Worm (Caenorhabditis elegans) whole organism, young adult: Measurements from ENCODE around the gene him-3.

Source experiments
- B0019.2 ChIP-seq: fragments of 200-800 bp; sonication (Bioruptor generic); conservative IDR thresholded peaks from 2 replicates; pipeline ENCODE4 v1.3.6; 2022; ENCODE audit warnings: missing genetic modification reagents, missing genetic modification characterization, missing compliant biosample characterization
- B0261.1 ChIP-seq: sonication (generic microtip); optimal IDR thresholded peaks from 2 replicates; lab custom pipeline; 2016; ENCODE audit warnings: mild to moderate bottlenecking, missing genetic modification characterization, moderate library complexity, missing compliant biosample characterization
- B0336.3 ChIP-seq: fragments of 200-800 bp; sonication (Bioruptor generic); IDR thresholded peaks from 2 replicates; pipeline ENCODE4 v1.3.6; 2022; ENCODE audit warnings: missing genetic modification characterization, missing compliant biosample characterization
- D2030.7 ChIP-seq: fragments of 200-800 bp; sonication (Bioruptor generic); IDR thresholded peaks from 2 replicates; pipeline ENCODE4 v1.3.6; 2022; ENCODE audit warnings: missing genetic modification reagents, missing genetic modification characterization, missing compliant biosample characterization
- F33H1.4 ChIP-seq: fragments of 200-800 bp; sonication (Bioruptor generic); IDR thresholded peaks from 2 replicates; pipeline ENCODE4 v1.3.6; 2022; ENCODE audit warnings: missing genetic modification reagents, missing genetic modification characterization, missing compliant biosample characterization
- F37B4.10 ChIP-seq: fragments of 200-800 bp; sonication (Bioruptor generic); IDR thresholded peaks from 2 replicates; pipeline ENCODE4 v1.3.6; 2022; ENCODE audit warnings: missing genetic modification characterization, missing compliant biosample characterization
- F49E8.2 ChIP-seq: sonication (generic microtip); optimal IDR thresholded peaks from 3 replicates; lab custom pipeline; 2017; ENCODE audit warnings: missing genetic modification characterization, mild to moderate bottlenecking, missing compliant biosample characterization, antibody characterized with exemption, moderate library complexity; ENCODE audit not compliant: insufficient read depth
- F52B5.7 ChIP-seq: sonication (generic microtip); optimal IDR thresholded peaks from 2 replicates; lab custom pipeline; 2016; ENCODE audit warnings: mild to moderate bottlenecking, missing genetic modification characterization, missing compliant biosample characterization
- F57C9.4 ChIP-seq: sonication (generic microtip); optimal IDR thresholded peaks from 2 replicates; lab custom pipeline; 2017; ENCODE audit warnings: mild to moderate bottlenecking, missing genetic modification characterization, missing compliant biosample characterization
- K11D2.4 ChIP-seq: fragments of 200-800 bp; sonication (Bioruptor generic); IDR thresholded peaks from 2 replicates; pipeline ENCODE4 v1.3.6; 2022; ENCODE audit warnings: missing genetic modification reagents, missing genetic modification characterization, missing compliant biosample characterization
- K12H6.12 ChIP-seq: fragments of 200-800 bp; sonication (Bioruptor generic); optimal IDR thresholded peaks from 2 replicates; lab custom pipeline; 2018; ENCODE audit warnings: mild to moderate bottlenecking, missing genetic modification characterization, missing compliant biosample characterization
- T07F8.4 ChIP-seq: sonication (generic microtip); optimal IDR thresholded peaks from 2 replicates; lab custom pipeline; 2016; ENCODE audit warnings: mild to moderate bottlenecking, missing genetic modification characterization, moderate library complexity, missing compliant biosample characterization
- Y56A3A.18 ChIP-seq: fragments of 200-800 bp; sonication (Bioruptor generic); IDR thresholded peaks from 2 replicates; pipeline ENCODE4 v1.3.6; 2022; ENCODE audit warnings: missing genetic modification reagents, missing genetic modification characterization, missing compliant biosample characterization
- Y67H2A.10 ChIP-seq: fragments of 200-800 bp; sonication (Bioruptor generic); conservative IDR thresholded peaks from 2 replicates; pipeline ENCODE4 v1.3.6; 2022; ENCODE audit warnings: missing genetic modification reagents, missing genetic modification characterization, missing compliant biosample characterization
- Y79H2A.3 ChIP-seq: fragments of 200-800 bp; sonication (Bioruptor generic); conservative IDR thresholded peaks from 2 replicates; pipeline ENCODE4 v1.3.6; 2022; ENCODE audit warnings: missing genetic modification reagents, missing genetic modification characterization, missing compliant biosample characterization
- Y95B8A.8 ChIP-seq: fragments of 200-800 bp; sonication (Bioruptor generic); IDR thresholded peaks from 2 replicates; pipeline ENCODE4 v1.3.6; 2022; ENCODE audit warnings: missing genetic modification reagents, missing genetic modification characterization, missing compliant biosample characterization
- ZK185.1 ChIP-seq: sonication (generic microtip); optimal IDR thresholded peaks from 2 replicates; lab custom pipeline; 2016; ENCODE audit warnings: mild to moderate bottlenecking, missing genetic modification characterization, missing compliant biosample characterization; ENCODE audit not compliant: poor library complexity, severe bottlenecking
- aptf-3 ChIP-seq: fragments of 200-800 bp; sonication (Bioruptor generic); IDR thresholded peaks from 2 replicates; pipeline ENCODE4 v1.3.6; 2022; ENCODE audit warnings: missing genetic modification characterization, missing compliant biosample characterization
- attf-6 ChIP-seq: fragments of 200-800 bp; sonication (Bioruptor generic); IDR thresholded peaks from 2 replicates; pipeline ENCODE4 v1.3.6; 2022; ENCODE audit warnings: missing genetic modification reagents, missing genetic modification characterization, missing compliant biosample characterization
- cebp-2 ChIP-seq: fragments of 200-800 bp; sonication (Bioruptor generic); IDR thresholded peaks from 2 replicates; pipeline ENCODE4 v1.3.6; 2022; ENCODE audit warnings: missing genetic modification characterization, missing compliant biosample characterization
- ceh-27 ChIP-seq: fragments of 200-800 bp; sonication (Bioruptor generic); optimal IDR thresholded peaks from 2 replicates; lab custom pipeline; 2018; ENCODE audit warnings: mild to moderate bottlenecking, missing genetic modification characterization, moderate library complexity, missing compliant biosample characterization
- ceh-40 ChIP-seq: fragments of 200-800 bp; sonication (Bioruptor generic); IDR thresholded peaks from 2 replicates; pipeline ENCODE4 v1.3.6; 2022; ENCODE audit warnings: missing genetic modification characterization, missing compliant biosample characterization
- ceh-91 ChIP-seq: fragments of 200-800 bp; sonication (Bioruptor generic); IDR thresholded peaks from 2 replicates; pipeline ENCODE4 v1.3.6; 2022; ENCODE audit warnings: missing genetic modification reagents, missing genetic modification characterization, missing compliant biosample characterization
- chd-7 ChIP-seq: sonication (generic microtip); optimal IDR thresholded peaks from 2 replicates; lab custom pipeline; 2016; ENCODE audit warnings: mild to moderate bottlenecking, missing genetic modification characterization, moderate library complexity, missing compliant biosample characterization
- efl-1 ChIP-seq: fragments of 150-350 bp; optimal IDR thresholded peaks from 2 replicates; lab custom pipeline; 2014; ENCODE audit warnings: missing biosample characterization, missing genetic modification reagents, missing genetic modification characterization
- egrh-3 ChIP-seq: fragments of 200-800 bp; sonication (Bioruptor generic); IDR thresholded peaks from 2 replicates; pipeline ENCODE4 v1.3.6; 2022; ENCODE audit warnings: missing genetic modification reagents, missing genetic modification characterization, missing compliant biosample characterization
- ets-4 ChIP-seq: fragments of 200-800 bp; sonication (Bioruptor generic); optimal IDR thresholded peaks from 2 replicates; lab custom pipeline; 2018; ENCODE audit warnings: mild to moderate bottlenecking, missing genetic modification characterization, missing compliant biosample characterization
- hmg-1.2 ChIP-seq: fragments of 200-800 bp; sonication (Bioruptor generic); IDR thresholded peaks from 2 replicates; pipeline ENCODE4 v1.3.6; 2022; ENCODE audit warnings: missing genetic modification reagents, missing genetic modification characterization, missing compliant biosample characterization
- let-607 ChIP-seq, 2 experiments: fragments of 200-800 bp in 1 of 2; sonication (Bioruptor generic) in 1 of 2; sonication (generic microtip) in 1 of 2; optimal IDR thresholded peaks; 2 replicates each; lab custom pipeline; 2016 to 2018; ENCODE audit warnings: mild to moderate bottlenecking in 2 of 2, missing compliant biosample characterization in 2 of 2, missing genetic modification characterization in 2 of 2, moderate library complexity in 2 of 2, missing genotype in 1 of 2
- lin-40 ChIP-seq: sonication (generic microtip); optimal IDR thresholded peaks from 2 replicates; lab custom pipeline; 2016; ENCODE audit warnings: missing genetic modification characterization, mild to moderate bottlenecking, missing compliant biosample characterization, missing genotype, missing genetic modification reagents
- lsl-1 ChIP-seq: fragments of 200-800 bp; sonication (Bioruptor generic); optimal IDR thresholded peaks from 2 replicates; lab custom pipeline; 2018; ENCODE audit warnings: mild to moderate bottlenecking, missing genetic modification characterization, moderate library complexity, missing compliant biosample characterization
- lsy-27 ChIP-seq: sonication (generic microtip); optimal IDR thresholded peaks from 2 replicates; lab custom pipeline; 2017; ENCODE audit warnings: missing genetic modification characterization, mild to moderate bottlenecking, missing compliant biosample characterization, antibody characterized with exemption, missing genotype, borderline replicate concordance; ENCODE audit not compliant: insufficient read depth
- madf-6 ChIP-seq: fragments of 200-800 bp; sonication (Bioruptor generic); IDR thresholded peaks from 2 replicates; pipeline ENCODE4 v1.3.6; 2022; ENCODE audit warnings: missing genetic modification reagents, missing genetic modification characterization, missing compliant biosample characterization
- mcd-1 ChIP-seq: fragments of 200-800 bp; sonication (Bioruptor generic); IDR thresholded peaks from 2 replicates; pipeline ENCODE4 v1.3.6; 2022; ENCODE audit warnings: missing genetic modification reagents, missing genetic modification characterization, missing compliant biosample characterization
- nfya-1 ChIP-seq: sonication (generic microtip); optimal IDR thresholded peaks from 2 replicates; lab custom pipeline; 2017; ENCODE audit warnings: antibody characterized with exemption, missing compliant biosample characterization, missing genetic modification characterization, borderline replicate concordance; ENCODE audit not compliant: insufficient read depth
- nfyb-1 ChIP-seq: fragments of 200-800 bp; sonication (Bioruptor generic); IDR thresholded peaks from 2 replicates; pipeline ENCODE4 v1.3.6; 2022; ENCODE audit warnings: missing genetic modification reagents, missing genetic modification characterization, missing compliant biosample characterization
- nhr-179 ChIP-seq: sonication (generic microtip); optimal IDR thresholded peaks from 2 replicates; lab custom pipeline; 2016; ENCODE audit warnings: mild to moderate bottlenecking, missing genetic modification characterization, missing compliant biosample characterization
- nhr-90 ChIP-seq: sonication (generic microtip); optimal IDR thresholded peaks from 2 replicates; lab custom pipeline; 2016; ENCODE audit warnings: missing genotype, mild to moderate bottlenecking, missing genetic modification characterization, missing compliant biosample characterization
- sea-2 ChIP-seq: fragments of 200-800 bp; sonication (Bioruptor generic); IDR thresholded peaks from 2 replicates; pipeline ENCODE4 v1.3.6; 2022; ENCODE audit warnings: missing genetic modification characterization, missing compliant biosample characterization
- sptf-2 ChIP-seq: fragments of 200-800 bp; sonication (Bioruptor generic); optimal IDR thresholded peaks from 2 replicates; lab custom pipeline; 2018; ENCODE audit warnings: mild to moderate bottlenecking, missing genetic modification characterization, missing compliant biosample characterization
- tbp1 ChIP-seq: fragments of 200-800 bp; sonication (Bioruptor generic); optimal IDR thresholded peaks from 2 replicates; lab custom pipeline; 2018; ENCODE audit warnings: mild to moderate bottlenecking, missing genetic modification characterization, missing compliant biosample characterization
- unc-62 ChIP-seq: fragments of 150-350 bp; optimal IDR thresholded peaks from 2 replicates; lab custom pipeline; 2014; ENCODE audit warnings: missing biosample characterization, missing genetic modification reagents, missing genetic modification characterization
- zim-3 ChIP-seq: sonication (generic microtip); optimal IDR thresholded peaks from 2 replicates; lab custom pipeline; 2017; ENCODE audit warnings: mild to moderate bottlenecking, missing genetic modification characterization, moderate library complexity, missing compliant biosample characterization
- ztf-6 ChIP-seq: fragments of 200-800 bp; sonication (Bioruptor generic); IDR thresholded peaks from 2 replicates; pipeline ENCODE4 v1.3.6; 2022; ENCODE audit warnings: missing genetic modification reagents, missing genetic modification characterization, missing compliant biosample characterization

him-3 gene

DNA sequence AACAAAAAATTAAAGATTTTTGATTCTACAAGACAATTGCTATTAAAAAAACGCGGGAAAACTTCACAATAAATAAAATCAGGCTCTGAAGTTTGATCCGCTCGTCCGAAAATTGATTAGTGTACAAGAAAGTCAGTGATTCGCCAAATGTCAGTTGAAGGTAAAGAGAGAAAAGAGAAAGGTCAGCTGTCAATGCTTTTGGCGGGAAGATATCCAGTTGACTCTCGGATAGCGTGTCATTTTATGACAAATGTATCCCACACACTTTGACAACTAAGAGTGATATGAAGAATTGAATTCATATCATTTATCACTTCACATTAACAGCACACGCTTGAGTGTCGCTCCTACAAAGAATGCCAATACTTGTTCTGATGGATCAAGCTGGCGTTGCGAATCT lies 30.5 kb upstream of the him-3 start:
- TF ChIP-seq T07F8.4 (no peak), mcd-1 (GFP tag; lab: Robert Waterston, UW) (no peak), K11D2.4 (GFP tag; lab: Robert Waterston, UW) (no peak), ets-4 (GFP tag; lab: Kevin White, UChicago) (no peak), egrh-3 (no peak), B0019.2 (GFP tag; lab: Robert Waterston, UW) (no peak), lsl-1 (no peak), D2030.7 (no peak), madf-6 (GFP tag; lab: Robert Waterston, UW) (no peak), nfyb-1 (GFP tag; lab: Robert Waterston, UW) (no peak)

DNA sequence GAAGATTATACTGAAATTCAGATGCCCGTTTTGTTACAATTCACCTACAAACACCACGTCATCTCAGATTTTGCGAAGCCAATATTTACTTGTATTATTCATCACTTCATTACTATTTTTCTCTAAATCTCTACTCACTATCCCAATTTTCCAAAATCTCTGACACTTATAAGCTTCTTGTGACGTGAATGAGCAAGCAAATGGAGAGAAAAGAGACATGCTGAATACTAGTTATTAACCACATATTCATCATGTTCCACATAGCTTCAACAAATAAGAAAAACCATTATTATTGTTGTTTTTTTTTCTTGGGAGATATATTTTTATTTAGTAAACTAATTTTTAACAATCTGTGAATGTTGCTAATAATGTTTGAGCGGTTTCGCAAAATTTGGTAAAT lies 26.0 kb upstream of the him-3 start:
- no peak for TF ChIP-seq F52B5.7
- TF ChIP-seq nhr-90 (tag; lab: Kevin White, UChicago) = no peak
- TF ChIP-seq sea-2 = no peak
- no peak for TF ChIP-seq B0261.1
- TF ChIP-seq B0336.3 (GFP tag; lab: Robert Waterston, UW) = no peak
- TF ChIP-seq cebp-2 (GFP tag; lab: Robert Waterston, UW) = no peak
- TF ChIP-seq ets-4 (GFP tag; lab: Kevin White, UChicago) = no peak
- no peak for TF ChIP-seq Y56A3A.18 (GFP tag; lab: Robert Waterston, UW)
- no peak for TF ChIP-seq tbp1 (GFP tag; lab: Kevin White, UChicago)
- no peak for TF ChIP-seq sptf-2 (GFP tag; lab: Kevin White, UChicago)
- TF ChIP-seq F37B4.10 (GFP tag; lab: Robert Waterston, UW) = no peak
- no peak for TF ChIP-seq nhr-179
- TF ChIP-seq Y79H2A.3 (GFP tag; lab: Robert Waterston, UW) = no peak
- TF ChIP-seq zim-3 (tag; lab: Kevin White, UChicago) = no peak
- TF ChIP-seq attf-6 (GFP tag; lab: Robert Waterston, UW) = no peak
- TF ChIP-seq aptf-3 = no peak
- no peak for TF ChIP-seq F33H1.4
- no peak for TF ChIP-seq lsy-27 (tag; lab: Kevin White, UChicago)

DNA sequence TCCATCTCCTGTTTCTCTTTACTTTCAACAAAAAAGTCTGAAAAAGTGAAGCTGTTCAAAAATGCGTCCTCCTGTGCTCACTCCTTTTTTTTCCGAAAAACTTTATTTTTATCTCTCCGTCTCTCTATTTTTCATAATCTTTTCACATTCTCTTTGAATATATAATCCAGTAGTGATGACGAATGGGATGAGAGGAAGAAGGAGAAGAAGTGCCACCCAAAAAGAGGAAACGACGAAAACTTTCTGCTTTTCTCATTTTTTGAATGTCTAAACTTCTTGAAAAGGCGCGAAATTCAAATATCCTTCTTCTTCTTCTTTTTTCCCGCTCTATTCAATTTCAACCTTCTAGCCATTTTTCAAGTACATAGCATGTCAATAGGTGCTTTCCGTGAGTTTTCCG lies 22.6 kb upstream of the him-3 start:
- TF ChIP-seq hmg-1.2 (GFP tag; lab: Robert Waterston, UW) (no peak), F57C9.4 (tag; lab: Kevin White, UChicago) (no peak), sea-2 (no peak)
- TF ChIP-seq, all 124 proteins: peak for 0

DNA sequence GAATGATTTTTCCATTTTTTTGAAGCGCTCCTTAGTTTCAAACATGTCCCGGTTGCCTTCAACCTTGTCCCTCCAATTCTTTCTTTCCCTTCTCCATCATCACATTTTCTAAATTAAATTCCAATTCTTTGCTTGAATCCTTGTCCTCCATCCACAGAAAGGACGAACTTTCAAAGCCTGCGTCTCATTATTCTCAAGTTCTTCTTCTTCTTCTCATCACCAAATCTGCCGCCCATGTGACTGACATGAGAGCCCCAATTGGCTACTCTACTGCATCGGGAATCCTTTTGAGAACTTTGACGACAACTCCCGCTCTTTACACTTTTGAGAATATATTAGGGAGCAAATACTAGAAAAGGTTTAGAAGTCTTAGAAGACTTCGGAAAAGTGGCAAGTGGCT lies 20.6 kb upstream of the him-3 start:
- no peak for TF ChIP-seq ceh-40 (GFP tag; lab: Robert Waterston, UW)
- no peak for TF ChIP-seq aptf-3
- TF ChIP-seq ceh-27 (GFP tag; lab: Kevin White, UChicago) = no peak
- no peak for TF ChIP-seq efl-1 (GFP tag; lab: Kevin White, UChicago)
- TF ChIP-seq K12H6.12 (tag; lab: Kevin White, UChicago) = no peak
- TF ChIP-seq Y95B8A.8 (GFP tag; lab: Robert Waterston, UW) = no peak

DNA sequence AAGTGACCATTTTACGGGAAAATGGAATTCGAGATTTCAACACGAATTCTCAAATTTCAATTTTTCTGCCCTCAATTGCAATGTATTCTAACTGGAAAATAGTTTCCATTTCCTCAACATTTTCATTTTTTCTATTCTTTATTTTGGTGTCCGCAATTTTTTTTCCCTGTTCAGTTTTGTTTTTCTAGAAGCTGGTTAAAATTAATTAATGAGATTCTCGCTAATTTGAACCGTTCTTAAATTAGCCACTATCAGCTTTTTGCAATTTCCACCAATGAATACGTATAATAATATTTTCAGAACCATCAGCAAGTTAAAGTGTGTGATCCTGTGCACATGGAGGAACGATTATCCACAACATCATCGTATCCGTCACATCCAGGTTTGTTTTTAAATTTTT lies 20.0 kb upstream of the him-3 start, which contains the start of gene jnk-1:
TSS of gene jnk-1 (plus strand) at position 301 of the 400 bp plus-strand sequence.
- no peak for TF ChIP-seq nfya-1 (tag; lab: Kevin White, UChicago)
- TF ChIP-seq zim-3 (tag; lab: Kevin White, UChicago) = no peak
- no peak for TF ChIP-seq unc-62 (GFP tag; lab: Kevin White, UChicago)
- TF ChIP-seq F49E8.2 (tag; lab: Kevin White, UChicago) = no peak
- no peak for TF ChIP-seq ZK185.1 (tag; lab: Kevin White, UChicago)
- TF ChIP-seq Y56A3A.18 (GFP tag; lab: Robert Waterston, UW) = no peak
- TF ChIP-seq let-607 (tag; optimal IDR thresholded peaks at IDR 0.05; lab: Kevin White, UChicago) = no peak
- TF ChIP-seq Y67H2A.10 (GFP tag; lab: Robert Waterston, UW) = no peak
- no peak for TF ChIP-seq ceh-91
- TF ChIP-seq cebp-2 (GFP tag; lab: Robert Waterston, UW) = no peak
- TF ChIP-seq chd-7 (tag; lab: Kevin White, UChicago) = no peak
- TF ChIP-seq lin-40 (tag; lab: Kevin White, UChicago) = no peak
- TF ChIP-seq sea-2 = no peak
- no peak for TF ChIP-seq ztf-6 (GFP tag; lab: Robert Waterston, UW)
